Worm (Caenorhabditis elegans) whole organism, midembryonic: ENCODE data around the gene daf-2.

Experiments
- T22C8.4 ChIP-seq: fragments of 200-800 bp; sonication (Bioruptor generic); IDR thresholded peaks from 2 replicates; pipeline ENCODE4 v1.3.6; 2022; ENCODE audit warnings: missing genetic modification characterization, missing compliant biosample characterization
- cog-1 ChIP-seq: sonication (generic microtip); optimal IDR thresholded peaks from 2 replicates; lab custom pipeline; 2016; ENCODE audit warnings: missing genetic modification characterization, missing compliant biosample characterization

DNA sequence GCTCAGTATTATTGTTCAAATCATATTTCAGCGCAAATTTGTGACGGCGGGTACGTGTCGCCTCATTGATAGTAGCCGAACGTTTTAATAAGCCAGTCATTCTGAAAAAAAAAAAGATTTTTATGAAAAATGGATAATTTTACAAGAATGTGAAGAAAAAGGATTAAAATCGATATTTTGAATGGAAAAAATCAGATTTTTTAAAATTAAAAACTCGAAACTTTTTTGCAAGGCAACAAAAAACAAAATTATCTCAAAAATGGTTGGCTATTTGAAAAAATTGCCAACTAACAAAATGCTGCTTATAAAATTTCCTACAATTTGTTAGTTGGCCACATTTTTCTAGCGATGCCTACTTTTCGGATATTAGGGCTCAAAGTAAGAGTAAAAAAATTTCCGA is 50.7 kb downstream of the daf-2 start, which contains the start of gene Y55D5A.4:
- no peak for TF ChIP-seq T22C8.4 (GFP tag; lab: Robert Waterston, UW)
- TF ChIP-seq cog-1 (tag; lab: Kevin White, UChicago) = no peak
